Worm (Caenorhabditis elegans) whole organism, L4 larva: ENCODE results near the gene fbxb-103.

Experiments used
- D1046.2 ChIP-seq: fragments of 200-800 bp; sonication (Bioruptor generic); IDR thresholded peaks from 2 replicates; pipeline ENCODE4 v1.3.6; 2022; ENCODE audit warnings: missing genetic modification characterization, missing compliant biosample characterization
- F10B5.3 ChIP-seq: sonication (generic microtip); optimal IDR thresholded peaks from 2 replicates; lab custom pipeline; 2016; ENCODE audit warnings: mild to moderate bottlenecking, missing genetic modification characterization, missing compliant biosample characterization
- F44E2.7 ChIP-seq: fragments of 200-800 bp; sonication (Bioruptor generic); IDR thresholded peaks from 2 replicates; pipeline ENCODE4 v2.1.2; 2022; ENCODE audit warnings: missing genetic modification characterization, missing compliant biosample characterization
- T20F7.1 ChIP-seq: fragments of 200-800 bp; sonication (Bioruptor generic); optimal IDR thresholded peaks from 2 replicates; lab custom pipeline; 2018; ENCODE audit warnings: mild to moderate bottlenecking, missing genetic modification characterization, missing compliant biosample characterization
- Y5F2A.4 ChIP-seq: fragments of 200-800 bp; sonication (Bioruptor generic); optimal IDR thresholded peaks from 2 replicates; lab custom pipeline; 2018; ENCODE audit warnings: mild to moderate bottlenecking, missing genetic modification characterization, missing compliant biosample characterization
- ZK546.5 ChIP-seq, 2 experiments: sonication (generic microtip); optimal IDR thresholded peaks; 2 replicates each; lab custom pipeline; 2017; ENCODE audit warnings: missing biosample characterization in 2 of 2, missing genetic modification characterization in 2 of 2
- aha-1 ChIP-seq: fragments of 150-350 bp; peaks from one replicate; lab custom pipeline; 2014; ENCODE audit warnings: missing biosample characterization, missing genetic modification characterization
- ceh-32 ChIP-seq: sonication (generic microtip); optimal IDR thresholded peaks from 2 replicates; lab custom pipeline; 2016; ENCODE audit warnings: mild to moderate bottlenecking, missing genetic modification characterization, missing compliant biosample characterization; ENCODE audit not compliant: poor library complexity
- ceh-44 ChIP-seq: fragments of 200-800 bp; sonication (Bioruptor generic); IDR thresholded peaks from 2 replicates; pipeline ENCODE4 v1.3.6; 2022; ENCODE audit warnings: missing genetic modification reagents, missing genetic modification characterization, missing compliant biosample characterization
- ceh-62 ChIP-seq: sonication (generic microtip); optimal IDR thresholded peaks from 2 replicates; lab custom pipeline; 2017; ENCODE audit warnings: missing biosample characterization, missing genetic modification characterization
- cey-2 ChIP-seq: sonication (generic microtip); optimal IDR thresholded peaks from 3 replicates; lab custom pipeline; 2017; ENCODE audit warnings: missing genetic modification characterization, mild to moderate bottlenecking, missing compliant biosample characterization, antibody characterized with exemption, borderline replicate concordance; ENCODE audit not compliant: insufficient read depth
- dmd-8 ChIP-seq: fragments of 200-800 bp; sonication (Bioruptor generic); IDR thresholded peaks from 2 replicates; pipeline ENCODE4 v1.3.6; 2022; ENCODE audit warnings: missing genetic modification characterization, missing compliant biosample characterization
- duxl-1 ChIP-seq: sonication (generic microtip); optimal IDR thresholded peaks from 2 replicates; lab custom pipeline; 2016; ENCODE audit warnings: mild to moderate bottlenecking, missing genetic modification characterization, moderate library complexity, missing compliant biosample characterization; ENCODE audit not compliant: poor library complexity
- egl-27 ChIP-seq: sonication (generic microtip); optimal IDR thresholded peaks from 3 replicates; lab custom pipeline; 2017; ENCODE audit warnings: missing biosample characterization, missing genetic modification reagents, missing genetic modification characterization
- egl-43 ChIP-seq: fragments of 200-800 bp; sonication (Bioruptor generic); IDR thresholded peaks from 2 replicates; pipeline ENCODE4 v1.3.6; 2022; ENCODE audit warnings: missing genetic modification reagents, missing genetic modification characterization, missing compliant biosample characterization
- fkh-10 ChIP-seq: fragments of 150-350 bp; optimal IDR thresholded peaks from 2 replicates; lab custom pipeline; 2014; ENCODE audit warnings: missing biosample characterization, missing genetic modification reagents, missing genetic modification characterization
- gei-8 ChIP-seq: fragments of 200-800 bp; sonication (Bioruptor generic); optimal IDR thresholded peaks from 2 replicates; lab custom pipeline; 2018; ENCODE audit warnings: mild to moderate bottlenecking, missing genetic modification characterization, missing compliant biosample characterization
- hmg-1.1 ChIP-seq: fragments of 200-800 bp; sonication (Bioruptor generic); IDR thresholded peaks from 2 replicates; pipeline ENCODE4 v1.3.6; 2022; ENCODE audit warnings: missing genetic modification reagents, missing genetic modification characterization, missing compliant biosample characterization
- jun-1 ChIP-seq: fragments of 150-350 bp; optimal IDR thresholded peaks from 2 replicates; lab custom pipeline; 2014; ENCODE audit warnings: missing biosample characterization, missing genetic modification reagents, missing genetic modification characterization
- lin-29 ChIP-seq: fragments of 200-800 bp; sonication (Bioruptor generic); IDR thresholded peaks from 2 replicates; pipeline ENCODE4 v1.3.6; 2022; ENCODE audit warnings: missing genetic modification reagents, missing genetic modification characterization, missing compliant biosample characterization
- lin-39 ChIP-seq: fragments of 150-350 bp; optimal IDR thresholded peaks from 2 replicates; lab custom pipeline; 2014; ENCODE audit warnings: missing biosample characterization, missing genetic modification reagents, missing genetic modification characterization
- madf-9 ChIP-seq: fragments of 200-800 bp; sonication (Bioruptor generic); conservative IDR thresholded peaks from 2 replicates; pipeline ENCODE4 v1.3.6; 2022; ENCODE audit warnings: missing genetic modification reagents, missing genetic modification characterization, missing compliant biosample characterization
- mdl-1 ChIP-seq, 2 experiments: fragments of 150-350 bp in 1 of 2; sonication (generic microtip) in 1 of 2; optimal IDR thresholded peaks; 2 replicates each; lab custom pipeline; 2014 to 2017; ENCODE audit warnings: missing biosample characterization in 2 of 2, missing genetic modification characterization in 2 of 2
- nhr-102 ChIP-seq: sonication (generic microtip); optimal IDR thresholded peaks from 2 replicates; lab custom pipeline; 2016; ENCODE audit warnings: mild to moderate bottlenecking, missing genetic modification characterization, moderate library complexity, missing compliant biosample characterization
- nhr-25 ChIP-seq: sonication (generic microtip); optimal IDR thresholded peaks from 2 replicates; lab custom pipeline; 2017; ENCODE audit warnings: missing genetic modification characterization, mild to moderate bottlenecking, missing compliant biosample characterization, antibody characterized with exemption, moderate library complexity, borderline replicate concordance; ENCODE audit not compliant: insufficient read depth
- nhr-28 ChIP-seq: fragments of 150-350 bp; optimal IDR thresholded peaks from 2 replicates; lab custom pipeline; 2014; ENCODE audit warnings: missing biosample characterization, missing genetic modification characterization
- nhr-41 ChIP-seq: fragments of 200-800 bp; sonication (Bioruptor generic); IDR thresholded peaks from 2 replicates; pipeline ENCODE4 v1.3.6; 2022; ENCODE audit warnings: missing genetic modification reagents, missing genetic modification characterization, missing compliant biosample characterization
- nhr-42 ChIP-seq: fragments of 200-800 bp; sonication (Bioruptor generic); IDR thresholded peaks from 2 replicates; pipeline ENCODE4 v1.3.6; 2022; ENCODE audit warnings: missing genetic modification characterization, missing compliant biosample characterization
- nhr-6 ChIP-seq: fragments of 150-350 bp; optimal IDR thresholded peaks from 2 replicates; lab custom pipeline; 2014; ENCODE audit warnings: missing biosample characterization, missing genetic modification characterization
- nhr-77 ChIP-seq: fragments of 150-350 bp; optimal IDR thresholded peaks from 2 replicates; lab custom pipeline; 2014; ENCODE audit warnings: missing biosample characterization, missing genetic modification characterization
- pha-4 ChIP-seq, 2 experiments: fragments of 150-350 bp in 1 of 2; fragments of 200-800 bp in 1 of 2; sonication (Bioruptor generic) in 1 of 2; IDR thresholded peaks in 1 of 2; optimal IDR thresholded peaks in 1 of 2; 2 replicates each; pipeline versions ENCODE4 v1.3.6 to Lab custom; 2014 to 2022; ENCODE audit warnings: missing genetic modification characterization in 2 of 2, missing genetic modification reagents in 2 of 2, missing biosample characterization in 1 of 2, missing compliant biosample characterization in 1 of 2
- php-3 ChIP-seq: fragments of 200-800 bp; sonication (Bioruptor generic); IDR thresholded peaks from 2 replicates; pipeline ENCODE4 v1.3.6; 2022; ENCODE audit warnings: missing genetic modification reagents, missing genetic modification characterization, missing compliant biosample characterization
- pqm-1 ChIP-seq: sonication (generic microtip); optimal IDR thresholded peaks from 2 replicates; lab custom pipeline; 2017; ENCODE audit warnings: missing biosample characterization, missing genetic modification characterization
- skn-1 ChIP-seq: fragments of 150-350 bp; optimal IDR thresholded peaks from 2 replicates; lab custom pipeline; 2014; ENCODE audit warnings: missing biosample characterization, missing genetic modification characterization
- snpc-1.2 ChIP-seq: fragments of 200-800 bp; sonication (Bioruptor generic); IDR thresholded peaks from 2 replicates; pipeline ENCODE4 v1.3.6; 2022; ENCODE audit warnings: missing genetic modification reagents, missing genetic modification characterization, missing compliant biosample characterization
- tag-97 ChIP-seq: fragments of 200-800 bp; sonication (Bioruptor generic); IDR thresholded peaks from 2 replicates; pipeline ENCODE4 v1.3.6; 2022; ENCODE audit warnings: missing genetic modification characterization, missing compliant biosample characterization
- tra-1 ChIP-seq: fragments of 200-800 bp; sonication (Bioruptor generic); IDR thresholded peaks from 2 replicates; pipeline ENCODE4 v1.3.6; 2022; ENCODE audit warnings: missing genetic modification reagents, missing genetic modification characterization, missing compliant biosample characterization
- unc-130 ChIP-seq: sonication (generic microtip); optimal IDR thresholded peaks from 2 replicates; lab custom pipeline; 2016; ENCODE audit warnings: missing genetic modification reagents, missing genetic modification characterization, missing compliant biosample characterization
- unc-62 ChIP-seq, 3 experiments: fragments of 150-350 bp in 1 of 3; sonication (generic microtip); optimal IDR thresholded peaks in 2 of 3; peaks in 1 of 3; 1 replicate in 1 of 3; 2 replicates in 2 of 3; lab custom pipeline; 2014 to 2017; ENCODE audit warnings: missing biosample characterization in 3 of 3, missing genetic modification characterization in 3 of 3, missing genetic modification reagents in 3 of 3, missing genotype in 1 of 3
- vab-7 ChIP-seq: fragments of 200-800 bp; sonication (Bioruptor generic); IDR thresholded peaks from 2 replicates; pipeline ENCODE4 v1.3.6; 2022; ENCODE audit warnings: missing genetic modification reagents, missing genetic modification characterization, missing compliant biosample characterization
- zfp-2 ChIP-seq: sonication (generic microtip); optimal IDR thresholded peaks from 2 replicates; lab custom pipeline; 2016; ENCODE audit warnings: mild to moderate bottlenecking, missing genetic modification characterization, missing compliant biosample characterization
- zip-2 ChIP-seq: fragments of 150-350 bp; optimal IDR thresholded peaks from 2 replicates; lab custom pipeline; 2014; ENCODE audit warnings: missing biosample characterization, missing genetic modification characterization

fbxb-103 gene

ce11 chrII:3877127-3877526 lies 29.8 kb upstream of the fbxb-103 start, which contains the start of gene nep-3:
nep-3 (minus strand) TSS chrII:3877227.
- TF ChIP-seq mdl-1 (tag; optimal IDR thresholded peaks at IDR 0.05; lab: Kevin White, UChicago) (no peak), gei-8 (GFP tag; lab: Kevin White, UChicago) (no peak), egl-43 (GFP tag; lab: Robert Waterston, UW) (no peak), pha-4 (GFP tag; IDR thresholded peaks at IDR 0.05; lab: Robert Waterston, UW) (no peak), pha-4 (tag; optimal IDR thresholded peaks at IDR 0.05; lab: Kevin White, UChicago) (no peak), ceh-32 (tag; lab: Kevin White, UChicago) (no peak), pqm-1 (tag; lab: Kevin White, UChicago) (no peak), snpc-1.2 (GFP tag; lab: Robert Waterston, UW) (no peak), nhr-102 (tag; lab: Kevin White, UChicago) (no peak), F10B5.3 (tag; lab: Kevin White, UChicago) (no peak)

ce11 chrII:3877874-3878273 lies 29.1 kb upstream of the fbxb-103 start, which contains the start of gene sdz-7:
sdz-7 (minus strand) TSS chrII:3877974.
- TF ChIP-seq aha-1 = no peak
- no peak for TF ChIP-seq dmd-8

ce11 chrII:3878330-3878729 lies 28.6 kb upstream of the fbxb-103 start, which contains the start of gene srh-250:
srh-250 (plus strand) TSS chrII:3878630.
- TF ChIP-seq ceh-62 (tag; lab: Kevin White, UChicago) (no peak), hmg-1.1 (GFP tag; lab: Robert Waterston, UW) (no peak), duxl-1 (tag; lab: Kevin White, UChicago) (no peak), vab-7 (no peak), zfp-2 (tag; lab: Kevin White, UChicago) (no peak), mdl-1 (tag; optimal IDR thresholded peaks at IDR 0.05; lab: Kevin White, UChicago) (no peak), nhr-41 (GFP tag; lab: Robert Waterston, UW) (no peak), nhr-6 (tag; lab: Kevin White, UChicago) (no peak), zip-2 (tag; lab: Kevin White, UChicago) (no peak), unc-62 (GFP tag; optimal IDR thresholded peaks at IDR 0.05 in 1 of 2; lab: Kevin White, UChicago) (no peak), unc-62 (tag; optimal IDR thresholded peaks at IDR 0.05; lab: Kevin White, UChicago) (no peak), php-3 (GFP tag; lab: Robert Waterston, UW) (no peak)

- no peak for TF ChIP-seq fkh-10
- TF ChIP-seq nhr-28 (tag; lab: Kevin White, UChicago) = no peak
- TF ChIP-seq nhr-77 (tag; lab: Kevin White, UChicago) = no peak
- no peak for TF ChIP-seq unc-130 (GFP tag; lab: Kevin White, UChicago)
- no peak for TF ChIP-seq tra-1 (GFP tag; lab: Robert Waterston, UW)
- no peak for TF ChIP-seq lin-29 (GFP tag; lab: Robert Waterston, UW)
- no peak for TF ChIP-seq D1046.2 (GFP tag; lab: Robert Waterston, UW)
- TF ChIP-seq gei-8 (GFP tag; lab: Kevin White, UChicago) = no peak
- no peak for TF ChIP-seq nhr-25 (tag; lab: Kevin White, UChicago)
- no peak for TF ChIP-seq madf-9
- no peak for TF ChIP-seq F44E2.7 (GFP tag; lab: Robert Waterston, UW)
- no peak for TF ChIP-seq nhr-102 (tag; lab: Kevin White, UChicago)
These were observed 27.0 kb upstream of the fbxb-103 start, which contains the start of gene nhr-166 for ce11 chrII:3879945-3880344. nhr-166 (plus strand) TSS chrII:3880245.

- TF ChIP-seq tag-97 (GFP tag; lab: Robert Waterston, UW) = no peak
- TF ChIP-seq lin-29 (GFP tag; lab: Robert Waterston, UW) = no peak
- TF ChIP-seq unc-130 (GFP tag; lab: Kevin White, UChicago) = no peak
- TF ChIP-seq cey-2 (tag; lab: Kevin White, UChicago) = no peak
- no peak for TF ChIP-seq egl-27 (tag; lab: Kevin White, UChicago)
- TF ChIP-seq jun-1 (tag; lab: Kevin White, UChicago) = no peak
- no peak for TF ChIP-seq mdl-1 (tag; optimal IDR thresholded peaks at IDR 0.05; lab: Kevin White, UChicago)
- TF ChIP-seq Y5F2A.4 = no peak
- TF ChIP-seq lin-39 (tag; lab: Kevin White, UChicago) = no peak
- TF ChIP-seq skn-1 (tag; lab: Kevin White, UChicago) = no peak
- TF ChIP-seq ceh-32 (tag; lab: Kevin White, UChicago) = no peak
- no peak for TF ChIP-seq ZK546.5 (tag; optimal IDR thresholded peaks at IDR 0.05; lab: Kevin White, UChicago)
- no peak for TF ChIP-seq nhr-42 (GFP tag; lab: Robert Waterston, UW)
- no peak for TF ChIP-seq F10B5.3 (tag; lab: Kevin White, UChicago)
- no peak for TF ChIP-seq ceh-44 (GFP tag; lab: Robert Waterston, UW)
- TF ChIP-seq T20F7.1 (GFP tag; lab: Kevin White, UChicago) = no peak
These were observed 15.8 kb upstream of the fbxb-103 start, which contains the start of gene F53C3.8 for ce11 chrII:3891124-3891523. F53C3.8 (plus strand) TSS chrII:3891424.
